Worm (Caenorhabditis elegans): Measurements from ENCODE around the gene col-33.

- TF ChIP-seq flt-1 (GFP tag; IDR thresholded peaks at IDR 0.05) = no peak
- TF ChIP-seq med-1 (GFP tag; optimal IDR thresholded peaks at IDR 0.05; ENCODE audit: insufficient read depth) = no peak
- TF ChIP-seq ztf-29 (GFP tag; IDR thresholded peaks at IDR 0.05) = no peak
- no peak for TF ChIP-seq cog-1 (tag; optimal IDR thresholded peaks at IDR 0.05)
These were observed 27.4 kb downstream of the col-33 start, which contains the start of gene dct-7 for ce11 chrIV:4290472-4290871.

Measured in whole organism, midembryonic.